Fruit fly (Drosophila melanogaster) whole organism, wandering third instar larva: ENCODE results near the gene CG3635.

Experiments used
- CrebA ChIP-seq: fragments of 200-800 bp; sonication (Bioruptor generic); optimal IDR thresholded peaks from 2 replicates; lab custom pipeline; 2016; ENCODE audit warnings: missing biosample characterization, mild to moderate bottlenecking, missing genetic modification characterization, borderline replicate concordance
- brk ChIP-seq: fragments of 200-800 bp; sonication (Bioruptor generic); optimal IDR thresholded peaks from 2 replicates; lab custom pipeline; 2016; ENCODE audit warnings: missing biosample characterization, mild to moderate bottlenecking, missing genetic modification characterization
- h ChIP-seq: fragments of 200-800 bp; sonication (Bioruptor generic); optimal IDR thresholded peaks from 3 replicates; lab custom pipeline; 2016; ENCODE audit warnings: missing biosample characterization, mild to moderate bottlenecking, missing genetic modification characterization
- pan ChIP-seq: fragments of >200 bp; optimal IDR thresholded peaks from 2 replicates; lab custom pipeline; 2017
- psq ChIP-seq: fragments of 200-800 bp; sonication (Bioruptor generic); optimal IDR thresholded peaks from 3 replicates; lab custom pipeline; 2017; ENCODE audit warnings: missing biosample characterization, mild to moderate bottlenecking, missing genetic modification characterization, moderate library complexity
- sv ChIP-seq: fragments of 200-800 bp; sonication (Bioruptor generic); optimal IDR thresholded peaks from 3 replicates; lab custom pipeline; 2016; ENCODE audit warnings: missing biosample characterization, missing genetic modification characterization
- usp ChIP-seq: fragments of >200 bp; optimal IDR thresholded peaks from 2 replicates; lab custom pipeline; 2017; ENCODE audit warnings: missing biosample characterization, missing genetic modification characterization

DNA sequence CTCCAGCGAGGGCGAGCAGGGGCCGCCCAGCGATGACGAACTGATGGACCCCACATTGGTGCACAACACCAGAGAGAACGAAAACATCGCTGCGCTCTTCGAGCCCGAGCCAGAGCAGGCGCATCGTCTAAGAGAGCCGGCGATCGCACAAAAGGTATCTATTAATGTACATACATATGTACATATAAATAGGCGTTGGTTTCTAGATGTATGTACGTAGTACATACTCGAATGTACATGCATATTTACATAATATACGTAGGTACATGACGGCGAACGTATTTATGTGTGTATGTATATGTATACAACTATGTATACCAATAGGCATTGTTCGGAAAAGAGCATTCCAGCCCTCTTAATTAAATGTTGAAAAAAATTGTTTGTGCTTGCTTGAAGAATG, 31.1 kb upstream of the CG3635 start:
- TF ChIP-seq h, result no peak
- no peak for TF ChIP-seq psq (GFP tag; lab: Kevin White, UChicago)
- no peak for TF ChIP-seq brk (GFP tag; lab: Kevin White, UChicago)
- no peak for TF ChIP-seq usp (GFP tag; lab: Kevin White, UChicago)
- TF ChIP-seq CrebA (GFP tag; lab: Kevin White, UChicago), result no peak
- TF ChIP-seq sv (GFP tag; lab: Kevin White, UChicago), result no peak
- no peak for TF ChIP-seq pan (lab: Kevin White, UChicago)
